Fruit fly (Drosophila melanogaster): ENCODE measurements around the gene CG3457.

- TF ChIP-seq Ets96B (tag; optimal IDR thresholded peaks at IDR 0.05) (no peak), CG11294 (GFP tag; IDR thresholded peaks at IDR 0.05) (no peak), eg (GFP tag; IDR thresholded peaks at IDR 0.05) (no peak), OdsH (GFP tag; optimal IDR thresholded peaks at IDR 0.05) (no peak), CG10631 (GFP tag; optimal IDR thresholded peaks at IDR 0.05) (no peak), CG11902 (GFP tag; optimal IDR thresholded peaks at IDR 0.05) (no peak), Gug (GFP tag; IDR thresholded peaks at IDR 0.05) (no peak), Hr39 (GFP tag; optimal IDR thresholded peaks at IDR 0.05) (no peak), CG3919 (GFP tag; optimal IDR thresholded peaks at IDR 0.05) (no peak), CG10669 (GFP tag; optimal IDR thresholded peaks at IDR 0.05) (no peak), fd85E (GFP tag; optimal IDR thresholded peaks at IDR 0.05) (no peak)
Measured at dm6 chrX:2138342-2138416, 49.4 kb upstream of the CG3457 start, which contains the start of gene ph-p.

Data from whole organism, prepupa.